Fruit fly (Drosophila melanogaster) whole organism, embryonic: ENCODE measurements around the gene CG17124.

Experiments
- ATbp ChIP-seq: fragments of 200-800 bp; sonication (Bioruptor generic); optimal IDR thresholded peaks from 2 replicates; lab custom pipeline; 2017; ENCODE audit warnings: missing biosample characterization, mild to moderate bottlenecking, missing genetic modification characterization, missing genetic modification reagents
- Abd-B ChIP-seq: fragments of 200-800 bp; sonication (Bioruptor generic); optimal IDR thresholded peaks from 2 replicates; lab custom pipeline; 2018; ENCODE audit warnings: missing biosample characterization, mild to moderate bottlenecking, missing genetic modification characterization, moderate library complexity
- CG11093 ChIP-seq: fragments of 200-800 bp; sonication (Bioruptor generic); IDR thresholded peaks from 3 replicates; pipeline ENCODE4 v1.3.6; 2022; ENCODE audit warnings: missing biosample characterization, missing genetic modification characterization
- CG11723 ChIP-seq: fragments of 200-800 bp; sonication (Bioruptor generic); optimal IDR thresholded peaks from 2 replicates; lab custom pipeline; 2017; ENCODE audit warnings: missing biosample characterization, mild to moderate bottlenecking, missing genetic modification characterization
- CG12659 ChIP-seq: fragments of 200-800 bp; sonication (Bioruptor generic); optimal IDR thresholded peaks from 3 replicates; lab custom pipeline; 2017; ENCODE audit warnings: mild to moderate bottlenecking, missing biosample characterization, missing genetic modification reagents, missing genetic modification characterization
- CG13123 ChIP-seq: fragments of 200-800 bp; sonication (Bioruptor generic); optimal IDR thresholded peaks from 2 replicates; lab custom pipeline; 2016; ENCODE audit warnings: missing biosample characterization, missing genetic modification characterization
- CG13775 ChIP-seq: fragments of 200-800 bp; sonication (Bioruptor generic); optimal IDR thresholded peaks from 3 replicates; lab custom pipeline; 2017; ENCODE audit warnings: missing biosample characterization, mild to moderate bottlenecking, missing genetic modification characterization
- CG14014 ChIP-seq: fragments of 200-800 bp; sonication (Bioruptor generic); IDR thresholded peaks from 2 replicates; pipeline ENCODE4 v1.3.6; 2022; ENCODE audit warnings: missing biosample characterization, missing genetic modification characterization
- CG15479 ChIP-seq: fragments of 200-800 bp; sonication (Bioruptor generic); optimal IDR thresholded peaks from 3 replicates; lab custom pipeline; 2019; ENCODE audit warnings: missing biosample characterization, mild to moderate bottlenecking, missing genetic modification characterization, moderate library complexity
- CG17829 ChIP-seq: fragments of 200-800 bp; optimal IDR thresholded peaks from 2 replicates; lab custom pipeline; 2019; ENCODE audit warnings: missing biosample characterization, mild to moderate bottlenecking, missing genetic modification characterization, moderate library complexity
- CG4854 ChIP-seq: fragments of 200-800 bp; sonication (Bioruptor generic); optimal IDR thresholded peaks from 2 replicates; lab custom pipeline; 2016; ENCODE audit warnings: missing biosample characterization, missing genetic modification characterization, inconsistent platforms
- CG6254 ChIP-seq: fragments of 200-800 bp; sonication (Bioruptor generic); optimal IDR thresholded peaks from 3 replicates; lab custom pipeline; 2017; ENCODE audit warnings: mild to moderate bottlenecking, missing biosample characterization, missing genetic modification reagents, missing genetic modification characterization
- CG6654 ChIP-seq: fragments of 200-800 bp; sonication (Bioruptor generic); optimal IDR thresholded peaks from 2 replicates; lab custom pipeline; 2017; ENCODE audit warnings: missing biosample characterization, mild to moderate bottlenecking, missing genetic modification characterization
- CG7745 ChIP-seq: fragments of 200-800 bp; sonication (Bioruptor generic); optimal IDR thresholded peaks from 2 replicates; lab custom pipeline; 2018; ENCODE audit warnings: missing biosample characterization, mild to moderate bottlenecking, missing genetic modification characterization, moderate library complexity
- CG8944 ChIP-seq: fragments of 200-800 bp; sonication (Bioruptor generic); optimal IDR thresholded peaks from 3 replicates; lab custom pipeline; 2016; ENCODE audit warnings: missing biosample characterization, missing genetic modification characterization
- Dad ChIP-seq: fragments of 200-800 bp; sonication (Bioruptor generic); optimal IDR thresholded peaks from 3 replicates; lab custom pipeline; 2016; ENCODE audit warnings: missing biosample characterization, missing genetic modification characterization
- Deaf1 ChIP-seq: fragments of 200-800 bp; optimal IDR thresholded peaks from 3 replicates; lab custom pipeline; 2019; ENCODE audit warnings: missing biosample characterization, mild to moderate bottlenecking, missing genetic modification characterization, moderate library complexity
- Dek ChIP-seq: fragments of 200-800 bp; sonication (Bioruptor generic); optimal IDR thresholded peaks from 3 replicates; lab custom pipeline; 2019; ENCODE audit warnings: missing biosample characterization, mild to moderate bottlenecking, missing genetic modification characterization, moderate library complexity
- Dip2 ChIP-seq: fragments of 200-800 bp; sonication (Bioruptor generic); IDR thresholded peaks from 2 replicates; pipeline ENCODE4 v1.3.6; 2022; ENCODE audit warnings: missing biosample characterization, missing genetic modification characterization
- ERR ChIP-seq: fragments of 200-800 bp; sonication (Bioruptor generic); optimal IDR thresholded peaks from 2 replicates; lab custom pipeline; 2016; ENCODE audit warnings: missing biosample characterization, missing genetic modification characterization
- Eip74EF ChIP-seq, 2 experiments: fragments of 200-800 bp in 1 of 2; fragments of >200 bp in 1 of 2; sonication (Bioruptor generic) in 1 of 2; optimal IDR thresholded peaks; 2 replicates each; lab custom pipeline; 2017 to 2019; ENCODE audit warnings: missing biosample characterization in 2 of 2, missing genetic modification characterization in 2 of 2, mild to moderate bottlenecking in 1 of 2, moderate library complexity in 1 of 2
- Fer3 ChIP-seq: fragments of 200-800 bp; sonication (Bioruptor generic); optimal IDR thresholded peaks from 2 replicates; lab custom pipeline; 2018; ENCODE audit warnings: missing biosample characterization, mild to moderate bottlenecking, missing genetic modification characterization, moderate library complexity
- HmgD ChIP-seq: fragments of 200-800 bp; sonication (Bioruptor generic); optimal IDR thresholded peaks from 3 replicates; lab custom pipeline; 2016; ENCODE audit warnings: missing biosample characterization, missing genetic modification characterization
- Hr39 ChIP-seq: fragments of >200 bp; optimal IDR thresholded peaks from 2 replicates; lab custom pipeline; 2017
- Hr78 ChIP-seq, 2 experiments: fragments of 200-800 bp in 1 of 2; fragments of >200 bp in 1 of 2; sonication (Bioruptor generic) in 1 of 2; optimal IDR thresholded peaks; 2 replicates each; lab custom pipeline; 2017 to 2019; ENCODE audit warnings: missing biosample characterization in 2 of 2, missing genetic modification characterization in 2 of 2, mild to moderate bottlenecking in 1 of 2, moderate library complexity in 1 of 2
- Oli ChIP-seq: fragments of 200-800 bp; sonication (Bioruptor generic); optimal IDR thresholded peaks from 2 replicates; lab custom pipeline; 2018; ENCODE audit warnings: missing biosample characterization, mild to moderate bottlenecking, missing genetic modification characterization, moderate library complexity
- Pdp1 ChIP-seq, 2 experiments: fragments of 200-800 bp; sonication (Bioruptor generic); optimal IDR thresholded peaks; 3 replicates each; lab custom pipeline; 2016; ENCODE audit warnings: missing biosample characterization in 2 of 2, missing genetic modification characterization in 2 of 2, mild to moderate bottlenecking in 1 of 2, moderate library complexity in 1 of 2
- Ptx1 ChIP-seq: fragments of 200-800 bp; sonication (Bioruptor generic); IDR thresholded peaks from 2 replicates; pipeline ENCODE4 v1.3.6; 2022; ENCODE audit warnings: missing biosample characterization, missing genetic modification characterization
- Rx ChIP-seq: fragments of 200-800 bp; sonication (Bioruptor generic); IDR thresholded peaks from 2 replicates; pipeline ENCODE4 v1.3.6; 2022; ENCODE audit warnings: missing biosample characterization, missing genetic modification characterization
- Scr ChIP-seq: fragments of 200-800 bp; sonication (Bioruptor generic); IDR thresholded peaks from 2 replicates; pipeline ENCODE4 v1.3.6; 2022; ENCODE audit warnings: missing biosample characterization, missing genetic modification characterization; ENCODE audit not compliant: partially characterized antibody
- Sox100B ChIP-seq: fragments of 200-800 bp; sonication (Bioruptor generic); optimal IDR thresholded peaks from 3 replicates; lab custom pipeline; 2018; ENCODE audit warnings: missing biosample characterization, mild to moderate bottlenecking, missing genetic modification characterization
- Tbp ChIP-seq: fragments of >200 bp; optimal IDR thresholded peaks from 2 replicates; lab custom pipeline; 2018; ENCODE audit warnings: missing biosample characterization, missing genetic modification characterization
- Usf ChIP-seq: fragments of 200-800 bp; sonication (Bioruptor generic); optimal IDR thresholded peaks from 2 replicates; lab custom pipeline; 2017; ENCODE audit warnings: missing genotype, missing biosample characterization, missing genetic modification characterization
- ab ChIP-seq: fragments of 200-800 bp; sonication (Bioruptor generic); optimal IDR thresholded peaks from 2 replicates; lab custom pipeline; 2016; ENCODE audit warnings: missing biosample characterization, missing genetic modification characterization
- cwo ChIP-seq: fragments of 200-800 bp; sonication (Bioruptor generic); optimal IDR thresholded peaks from 3 replicates; lab custom pipeline; 2017; ENCODE audit warnings: missing biosample characterization, missing genetic modification characterization, mild to moderate bottlenecking, moderate library complexity, missing genetic modification reagents
- disco-r ChIP-seq: fragments of 200-800 bp; sonication (Bioruptor generic); optimal IDR thresholded peaks from 2 replicates; lab custom pipeline; 2016; ENCODE audit warnings: missing biosample characterization, missing genetic modification characterization
- gsb-n ChIP-seq: fragments of 200-800 bp; sonication (Bioruptor generic); optimal IDR thresholded peaks from 3 replicates; lab custom pipeline; 2018; ENCODE audit warnings: missing biosample characterization, mild to moderate bottlenecking, missing genetic modification characterization
- ham ChIP-seq: fragments of 200-800 bp; sonication (Bioruptor generic); IDR thresholded peaks from 2 replicates; pipeline ENCODE4 v1.3.6; 2022; ENCODE audit warnings: missing biosample characterization, missing genetic modification characterization
- inv ChIP-seq: fragments of 200-800 bp; sonication (Bioruptor generic); IDR thresholded peaks from 2 replicates; pipeline ENCODE4 v1.3.6; 2022; ENCODE audit warnings: missing biosample characterization, missing genetic modification characterization; ENCODE audit not compliant: partially characterized antibody
- jing ChIP-seq: fragments of 200-800 bp; sonication (Bioruptor generic); optimal IDR thresholded peaks from 2 replicates; lab custom pipeline; 2018; ENCODE audit warnings: missing biosample characterization, mild to moderate bottlenecking, missing genetic modification characterization
- nmo ChIP-seq: fragments of 200-800 bp; sonication (Bioruptor generic); optimal IDR thresholded peaks from 2 replicates; lab custom pipeline; 2018; ENCODE audit warnings: missing biosample characterization, mild to moderate bottlenecking, missing genetic modification characterization, moderate library complexity
- odd ChIP-seq: fragments of 200-800 bp; sonication (Bioruptor generic); optimal IDR thresholded peaks from 2 replicates; lab custom pipeline; 2017; ENCODE audit warnings: missing biosample characterization, mild to moderate bottlenecking, missing genetic modification characterization
- phol ChIP-seq: fragments of 200-800 bp; sonication (Bioruptor generic); optimal IDR thresholded peaks from 3 replicates; lab custom pipeline; 2018; ENCODE audit warnings: missing biosample characterization, mild to moderate bottlenecking, missing genetic modification characterization, moderate library complexity
- scrt ChIP-seq: fragments of 200-800 bp; sonication (Bioruptor generic); optimal IDR thresholded peaks from 2 replicates; lab custom pipeline; 2018; ENCODE audit warnings: missing biosample characterization, mild to moderate bottlenecking, missing genetic modification characterization, moderate library complexity
- sens-2 ChIP-seq: fragments of 200-800 bp; sonication (Bioruptor generic); IDR thresholded peaks from 2 replicates; pipeline ENCODE4 v1.3.6; 2022; ENCODE audit warnings: missing biosample characterization, missing genetic modification characterization
- shn ChIP-seq: fragments of 200-800 bp; sonication (Bioruptor generic); optimal IDR thresholded peaks from 3 replicates; lab custom pipeline; 2016; ENCODE audit warnings: missing biosample characterization, missing genetic modification characterization
- slbo ChIP-seq: fragments of 200-800 bp; sonication (Bioruptor generic); IDR thresholded peaks from 2 replicates; pipeline ENCODE4 v1.3.6; 2022; ENCODE audit warnings: missing biosample characterization, missing genetic modification characterization
- tgo ChIP-seq: fragments of 200-800 bp; sonication (Bioruptor generic); IDR thresholded peaks from 3 replicates; pipeline ENCODE4 v1.3.6; 2022; ENCODE audit warnings: missing biosample characterization, missing genetic modification characterization
- tll ChIP-seq, 2 experiments: fragments of 200-800 bp in 1 of 2; fragments of >200 bp in 1 of 2; sonication (Bioruptor generic) in 1 of 2; optimal IDR thresholded peaks; 2 replicates each; lab custom pipeline; 2017 to 2019; ENCODE audit warnings: missing biosample characterization in 2 of 2, missing genetic modification characterization in 2 of 2, mild to moderate bottlenecking in 1 of 2, moderate library complexity in 1 of 2
- tx ChIP-seq: fragments of 200-800 bp; sonication (Bioruptor generic); optimal IDR thresholded peaks from 2 replicates; lab custom pipeline; 2016; ENCODE audit warnings: missing biosample characterization, missing genetic modification characterization

Gene CG17124

DNA sequence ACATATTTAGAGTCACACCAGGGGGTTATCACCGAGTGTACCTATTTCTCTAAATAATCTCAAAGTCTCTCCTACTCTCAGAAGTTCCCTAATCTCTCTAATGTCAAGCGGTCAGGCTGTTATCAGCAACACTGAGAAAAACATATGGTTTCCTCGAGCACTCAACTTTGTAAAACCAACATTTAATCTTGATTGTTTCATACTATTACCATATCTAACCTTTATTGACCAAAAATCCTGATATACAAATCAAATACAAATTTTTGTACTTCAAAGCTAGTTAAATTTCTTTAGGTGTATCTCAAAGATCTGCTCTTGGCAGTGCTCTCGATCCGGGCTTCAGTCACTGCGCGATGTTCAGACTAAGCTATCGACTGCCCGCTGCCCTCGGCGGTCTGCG lies 52.8 kb downstream of the CG17124 start, which contains the start of gene CG6415 (continued):
- TF ChIP-seq Sox100B (GFP tag; lab: Kevin White, UChicago) (peak; percentile 68), cwo (GFP tag; lab: Kevin White, UChicago) (peak; percentile 63), ERR (GFP tag; lab: Kevin White, UChicago) (peak; percentile 72), Hr39 (no peak), Abd-B (GFP tag; lab: Kevin White, UChicago) (peak; percentile 48), CG6254 (GFP tag; lab: Kevin White, UChicago) (peak; percentile 20), sens-2 (GFP tag; lab: Robert Waterston, UW) (0 out of 2 replicates have a peak, but pooled peaks have one; percentile 50), Rx (GFP tag; lab: Robert Waterston, UW) (peak; percentile 47; the same call in 1 of the 2 replicates), CG11723 (peak; percentile 40), ATbp (GFP tag; lab: Kevin White, UChicago) (peak; percentile 71), Tbp (GFP tag; lab: Kevin White, UChicago) (no peak), Dad (GFP tag; lab: Kevin White, UChicago) (peak; percentile 20), gsb-n (tag; lab: Kevin White, UChicago) (peak; percentile 70), CG12659 (GFP tag; lab: Kevin White, UChicago) (peak; percentile 61), tll (GFP tag; optimal IDR thresholded peaks at IDR 0.05; lab: Kevin White, UChicago) (no peak), phol (tag; lab: Kevin White, UChicago) (peak; percentile 79), disco-r (GFP tag; lab: Kevin White, UChicago) (no peak), Fer3 (tag; lab: Kevin White, UChicago) (peak; percentile 75), slbo (GFP tag; lab: Robert Waterston, UW) (peak; percentile 86), CG15479 (GFP tag; lab: Kevin White, UChicago) (peak; percentile 64), nmo (peak; percentile 81), Ptx1 (peak; percentile 71), inv (GFP tag; lab: Robert Waterston, UW) (no peak), CG6654 (GFP tag; lab: Kevin White, UChicago) (peak; percentile 31), CG11093 (GFP tag; lab: Robert Waterston, UW) (peak; percentile 49; the same call in 1 of the 3 replicates), Dip2 (GFP tag; lab: Robert Waterston, UW) (no peak), Scr (no peak), odd (GFP tag; lab: Kevin White, UChicago) (peak; percentile 30), tx (peak; percentile 15), Oli (peak; percentile 78), CG4854 (GFP tag; lab: Kevin White, UChicago) (peak; percentile 20), HmgD (GFP tag; lab: Kevin White, UChicago) (no peak), tgo (GFP tag; lab: Robert Waterston, UW) (peak; percentile 71), CG13775 (GFP tag; lab: Kevin White, UChicago) (peak; percentile 46), shn (GFP tag; lab: Kevin White, UChicago) (peak; percentile 18), Deaf1 (tag; lab: Kevin White, UChicago) (no peak), Usf (GFP tag; lab: Kevin White, UChicago) (peak; percentile 27), CG17829 (peak; percentile 80), Eip74EF (GFP tag; optimal IDR thresholded peaks at IDR 0.05; lab: Kevin White, UChicago) (no peak), CG8944 (GFP tag; lab: Kevin White, UChicago) (peak; percentile 60), ham (no peak), CG7745 (tag; lab: Kevin White, UChicago) (no peak), Hr78 (GFP tag; optimal IDR thresholded peaks at IDR 0.05; lab: Kevin White, UChicago) (peak in 1 of 2 experiments; percentile 62), CG14014 (peak; percentile 80), Pdp1 (GFP tag; optimal IDR thresholded peaks at IDR 0.05; lab: Kevin White, UChicago) (peak; percentile 38 to 77), scrt (peak; percentile 68), ab (GFP tag; lab: Kevin White, UChicago) (no peak), jing (peak; percentile 40), Dek (peak; percentile 58), CG13123 (peak; percentile 8)
